Fruit fly (Drosophila melanogaster) whole organism, prepupa: ENCODE data around the gene CG6733.

Source experiments
- CG10631 ChIP-seq: fragments of 200-800 bp; sonication (Bioruptor generic); optimal IDR thresholded peaks from 2 replicates; lab custom pipeline; 2016; ENCODE audit warnings: missing biosample characterization, missing genetic modification characterization
- CG10669 ChIP-seq: fragments of 200-800 bp; sonication (Bioruptor generic); optimal IDR thresholded peaks from 3 replicates; lab custom pipeline; 2018; ENCODE audit warnings: missing biosample characterization, mild to moderate bottlenecking, missing genetic modification characterization, moderate library complexity
- CG11762 ChIP-seq: fragments of 200-800 bp; sonication (Bioruptor generic); optimal IDR thresholded peaks from 3 replicates; lab custom pipeline; 2016; ENCODE audit warnings: missing biosample characterization, missing genetic modification characterization; ENCODE audit not compliant: insufficient read depth
- CG15336 ChIP-seq: fragments of 200-800 bp; sonication (Bioruptor generic); IDR thresholded peaks from 2 replicates; pipeline ENCODE4 v1.3.6; 2022; ENCODE audit warnings: missing biosample characterization, missing genetic modification characterization
- CG16779 ChIP-seq: fragments of 200-800 bp; sonication (Bioruptor generic); optimal IDR thresholded peaks from 3 replicates; lab custom pipeline; 2017; ENCODE audit warnings: missing biosample characterization, mild to moderate bottlenecking, missing genetic modification characterization
- CG3032 ChIP-seq: fragments of 200-800 bp; optimal IDR thresholded peaks from 2 replicates; lab custom pipeline; 2019; ENCODE audit warnings: missing biosample characterization, mild to moderate bottlenecking, missing genetic modification characterization, moderate library complexity
- CG31627 ChIP-seq: fragments of 200-800 bp; sonication (Bioruptor generic); optimal IDR thresholded peaks from 3 replicates; lab custom pipeline; 2016; ENCODE audit warnings: missing biosample characterization, missing genetic modification characterization
- CG32006 ChIP-seq: fragments of 200-800 bp; sonication (Bioruptor generic); optimal IDR thresholded peaks from 3 replicates; lab custom pipeline; 2017; ENCODE audit warnings: missing biosample characterization, mild to moderate bottlenecking, missing genetic modification characterization
- CG34406 ChIP-seq: fragments of 200-800 bp; sonication (Bioruptor generic); optimal IDR thresholded peaks from 3 replicates; lab custom pipeline; 2016; ENCODE audit warnings: missing biosample characterization, missing genetic modification characterization
- CG3919 ChIP-seq: fragments of 200-800 bp; sonication (Bioruptor generic); optimal IDR thresholded peaks from 3 replicates; lab custom pipeline; 2016; ENCODE audit warnings: missing biosample characterization, missing genetic modification characterization
- CG4318 ChIP-seq: fragments of 200-800 bp; sonication (Bioruptor generic); optimal IDR thresholded peaks from 3 replicates; lab custom pipeline; 2017; ENCODE audit warnings: missing biosample characterization, mild to moderate bottlenecking, missing genetic modification characterization
- CG6163 ChIP-seq: fragments of 200-800 bp; sonication (Bioruptor generic); IDR thresholded peaks from 3 replicates; pipeline ENCODE4 v1.3.6; 2022; ENCODE audit warnings: missing biosample characterization, missing genetic modification characterization
- CG6808 ChIP-seq: fragments of 200-800 bp; sonication (Bioruptor generic); optimal IDR thresholded peaks from 3 replicates; lab custom pipeline; 2017; ENCODE audit warnings: missing biosample characterization, missing genetic modification characterization, mild to moderate bottlenecking, moderate library complexity, missing genetic modification reagents
- CG8319 ChIP-seq: fragments of 200-800 bp; sonication (Bioruptor generic); optimal IDR thresholded peaks from 3 replicates; lab custom pipeline; 2016; ENCODE audit warnings: missing biosample characterization, missing genetic modification characterization
- CG8632 ChIP-seq: fragments of 200-800 bp; sonication (Bioruptor generic); optimal IDR thresholded peaks from 3 replicates; lab custom pipeline; 2016; ENCODE audit warnings: missing biosample characterization, missing genetic modification characterization
- CG9139 ChIP-seq: fragments of 200-800 bp; sonication (Bioruptor generic); optimal IDR thresholded peaks from 3 replicates; lab custom pipeline; 2017; ENCODE audit warnings: missing biosample characterization, mild to moderate bottlenecking, missing genetic modification characterization
- Eip75B ChIP-seq: fragments of 200-800 bp; sonication (Bioruptor generic); optimal IDR thresholded peaks from 3 replicates; lab custom pipeline; 2016; ENCODE audit warnings: missing biosample characterization, missing genetic modification characterization
- Eip78C ChIP-seq: fragments of 200-800 bp; sonication (Bioruptor generic); peaks from one replicate; lab custom pipeline; 2016; ENCODE audit warnings: missing biosample characterization, missing genetic modification characterization
- Eip93F ChIP-seq: fragments of 200-800 bp; sonication (Bioruptor generic); optimal IDR thresholded peaks from 2 replicates; lab custom pipeline; 2016; ENCODE audit warnings: missing biosample characterization, mild to moderate bottlenecking, missing genetic modification characterization
- Gug ChIP-seq: fragments of 200-800 bp; sonication (Bioruptor generic); IDR thresholded peaks from 2 replicates; pipeline ENCODE4 v1.3.6; 2022; ENCODE audit warnings: missing biosample characterization, missing genetic modification characterization
- Hr38 ChIP-seq: sonication (Bioruptor generic); optimal IDR thresholded peaks from 2 replicates; lab custom pipeline; 2016; ENCODE audit warnings: missing biosample characterization, missing genetic modification characterization
- Hr39 ChIP-seq: fragments of 200-800 bp; sonication (Bioruptor generic); optimal IDR thresholded peaks from 2 replicates; lab custom pipeline; 2016; ENCODE audit warnings: missing biosample characterization, missing genetic modification characterization
- Hr4 ChIP-seq: fragments of 200-800 bp; sonication (Bioruptor generic); optimal IDR thresholded peaks from 3 replicates; lab custom pipeline; 2016; ENCODE audit warnings: missing biosample characterization, missing genetic modification characterization
- Lpt ChIP-seq: fragments of 200-800 bp; sonication (Bioruptor generic); optimal IDR thresholded peaks from 3 replicates; lab custom pipeline; 2016; ENCODE audit warnings: missing biosample characterization, missing genetic modification characterization
- Smox ChIP-seq: fragments of 200-800 bp; sonication (Bioruptor generic); optimal IDR thresholded peaks from 3 replicates; lab custom pipeline; 2016; ENCODE audit warnings: missing biosample characterization, missing genetic modification characterization
- Sox102F ChIP-seq: fragments of 200-800 bp; sonication (Bioruptor generic); optimal IDR thresholded peaks from 2 replicates; lab custom pipeline; 2016; ENCODE audit warnings: missing biosample characterization, mild to moderate bottlenecking, missing genetic modification characterization
- Sox14 ChIP-seq: fragments of 200-800 bp; sonication (Bioruptor generic); optimal IDR thresholded peaks from 3 replicates; lab custom pipeline; 2016; ENCODE audit warnings: missing biosample characterization, missing genetic modification characterization
- Sox15 ChIP-seq: fragments of 200-800 bp; sonication (Bioruptor generic); optimal IDR thresholded peaks from 3 replicates; lab custom pipeline; 2016; ENCODE audit warnings: missing biosample characterization, missing genetic modification characterization
- achi ChIP-seq: fragments of 200-800 bp; sonication (Bioruptor generic); optimal IDR thresholded peaks from 3 replicates; lab custom pipeline; 2016; ENCODE audit warnings: missing biosample characterization, missing genetic modification characterization
- acj6 ChIP-seq: fragments of 200-800 bp; sonication (Bioruptor generic); optimal IDR thresholded peaks from 3 replicates; lab custom pipeline; 2016; ENCODE audit warnings: missing biosample characterization, missing genetic modification characterization
- cyc ChIP-seq: fragments of 200-800 bp; sonication (Bioruptor generic); optimal IDR thresholded peaks from 3 replicates; lab custom pipeline; 2016; ENCODE audit warnings: missing biosample characterization, missing genetic modification characterization
- dac ChIP-seq: fragments of 200-800 bp; sonication (Bioruptor generic); optimal IDR thresholded peaks from 2 replicates; lab custom pipeline; 2017; ENCODE audit warnings: missing biosample characterization, mild to moderate bottlenecking, missing genetic modification characterization
- dsx ChIP-seq: fragments of 200-800 bp; optimal IDR thresholded peaks from 3 replicates; lab custom pipeline; 2019; ENCODE audit warnings: missing biosample characterization, mild to moderate bottlenecking, missing genetic modification characterization, moderate library complexity; ENCODE audit not compliant: poor library complexity, severe bottlenecking
- eg ChIP-seq: fragments of 200-800 bp; sonication (Bioruptor generic); IDR thresholded peaks from 3 replicates; pipeline ENCODE4 v1.3.6; 2022; ENCODE audit warnings: missing biosample characterization, missing genetic modification characterization
- esn ChIP-seq: fragments of 200-800 bp; sonication (Bioruptor generic); optimal IDR thresholded peaks from 2 replicates; lab custom pipeline; 2016; ENCODE audit warnings: missing biosample characterization, mild to moderate bottlenecking, missing genetic modification characterization, moderate library complexity
- fd85E ChIP-seq: fragments of 200-800 bp; sonication (Bioruptor generic); optimal IDR thresholded peaks from 3 replicates; lab custom pipeline; 2016; ENCODE audit warnings: missing biosample characterization, missing genetic modification characterization
- fkh ChIP-seq: fragments of 200-800 bp; sonication (Bioruptor generic); optimal IDR thresholded peaks from 3 replicates; lab custom pipeline; 2017; ENCODE audit warnings: missing biosample characterization, mild to moderate bottlenecking, missing genetic modification characterization, moderate library complexity
- lz ChIP-seq: fragments of 200-800 bp; sonication (Bioruptor generic); optimal IDR thresholded peaks from 3 replicates; lab custom pipeline; 2016; ENCODE audit warnings: missing biosample characterization, missing genetic modification characterization
- net ChIP-seq: fragments of 200-800 bp; sonication (Bioruptor generic); optimal IDR thresholded peaks from 3 replicates; lab custom pipeline; 2016; ENCODE audit warnings: missing biosample characterization, missing genetic modification characterization
- pdm3 ChIP-seq: fragments of 200-800 bp; sonication (Bioruptor generic); optimal IDR thresholded peaks from 3 replicates; lab custom pipeline; 2016; ENCODE audit warnings: missing biosample characterization, missing genetic modification characterization
- salr ChIP-seq, 2 experiments: fragments of 200-800 bp; sonication (Bioruptor generic); optimal IDR thresholded peaks; 3 replicates each; lab custom pipeline; 2016 to 2018; ENCODE audit warnings: missing biosample characterization in 2 of 2, missing genetic modification characterization in 2 of 2, mild to moderate bottlenecking in 1 of 2
- svp ChIP-seq: fragments of 200-800 bp; sonication (Bioruptor generic); peaks from one replicate; lab custom pipeline; 2016; ENCODE audit warnings: missing biosample characterization, missing genetic modification characterization
- vri ChIP-seq: fragments of 200-800 bp; sonication (Bioruptor generic); optimal IDR thresholded peaks from 3 replicates; lab custom pipeline; 2016; ENCODE audit warnings: missing biosample characterization, mild to moderate bottlenecking, missing genetic modification characterization

The CG6733 gene

DNA sequence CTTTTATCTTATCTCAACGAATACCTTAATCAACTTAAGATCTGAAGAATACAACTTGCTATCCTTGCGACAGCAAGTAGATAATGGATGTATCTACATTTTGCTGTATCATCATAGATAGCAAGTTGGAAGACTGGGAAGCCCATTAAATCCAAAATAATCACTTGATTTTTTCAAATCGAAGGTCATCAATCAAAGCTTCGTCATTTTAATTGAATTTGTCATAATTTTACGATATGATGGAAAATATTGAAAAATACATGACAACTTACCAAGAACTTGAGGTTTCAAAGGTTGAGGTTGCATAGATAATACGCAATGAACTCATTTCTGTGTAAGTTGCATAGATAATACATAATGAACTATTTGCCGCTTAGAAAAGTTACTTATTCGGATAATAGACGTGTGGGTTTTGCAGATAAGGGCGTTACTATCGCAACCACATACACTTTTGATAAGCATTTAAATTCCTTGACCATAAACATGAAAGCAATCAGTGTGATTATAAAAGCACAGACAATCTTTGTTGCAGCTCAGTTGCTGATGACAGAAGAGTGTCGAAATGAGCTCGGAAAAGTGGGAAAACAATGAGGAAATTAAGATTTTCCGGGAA, at the start of gene CG6733:
TSS of gene CG6733 (plus strand) at position 532 of the 613 bp plus-strand sequence.
- no peak for TF ChIP-seq CG8319 (GFP tag; lab: Kevin White, UChicago)
- no peak for TF ChIP-seq CG9139 (GFP tag; lab: Kevin White, UChicago)
- TF ChIP-seq fkh: no peak
- TF ChIP-seq Eip78C (GFP tag; lab: Kevin White, UChicago): no peak
- no peak for TF ChIP-seq Sox15
- TF ChIP-seq eg: no peak
- TF ChIP-seq esn (GFP tag; lab: Kevin White, UChicago): no peak
- no peak for TF ChIP-seq CG11762
- TF ChIP-seq dac (GFP tag; lab: Kevin White, UChicago): no peak
- no peak for TF ChIP-seq salr (GFP tag; optimal IDR thresholded peaks at IDR 0.05; lab: Kevin White, UChicago)
- no peak for TF ChIP-seq Lpt (GFP tag; lab: Kevin White, UChicago)
- TF ChIP-seq pdm3 (GFP tag; lab: Kevin White, UChicago): no peak
- no peak for TF ChIP-seq CG31627 (GFP tag; lab: Kevin White, UChicago)
- no peak for TF ChIP-seq cyc (GFP tag; lab: Kevin White, UChicago)
- no peak for TF ChIP-seq net (GFP tag; lab: Kevin White, UChicago)
- TF ChIP-seq acj6 (GFP tag; lab: Kevin White, UChicago): no peak
- no peak for TF ChIP-seq Hr38 (GFP tag; lab: Kevin White, UChicago)
- TF ChIP-seq CG32006 (GFP tag; lab: Kevin White, UChicago): no peak
- TF ChIP-seq, all 60 proteins: peak for 0

DNA sequence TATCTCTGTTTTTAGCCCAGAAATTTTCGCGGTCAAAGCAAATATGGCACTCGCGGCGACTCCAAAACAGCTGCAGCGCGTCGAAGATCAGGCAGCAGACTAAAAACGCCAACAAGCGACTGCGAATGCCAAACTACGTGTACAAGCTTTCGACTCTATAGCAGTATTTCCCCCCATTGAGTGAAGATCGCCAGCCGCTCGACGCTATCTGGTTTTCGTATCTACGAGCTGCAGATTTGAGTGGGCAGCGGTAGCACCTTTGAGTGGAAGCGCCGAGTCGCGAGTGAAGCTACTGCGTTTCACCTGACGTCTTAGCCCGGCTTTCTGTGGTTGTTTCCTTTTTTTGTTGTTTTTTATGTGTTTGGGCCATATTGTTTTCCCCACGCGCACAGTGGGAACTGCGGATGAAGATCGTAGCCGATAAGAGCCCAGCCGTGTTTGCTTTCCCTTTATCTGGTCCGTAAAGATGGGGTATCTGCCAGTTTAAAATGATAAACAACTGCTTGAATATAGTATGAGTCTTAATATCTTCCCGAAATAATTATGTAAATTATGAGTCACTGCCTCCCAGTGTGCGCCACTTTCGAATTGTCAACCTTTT, 49.3 kb upstream of the CG6733 start, which contains the start of gene CG17121:
TSS of gene CG17121 (minus strand) at position 126 of the 601 bp plus-strand sequence.
- TF ChIP-seq CG6163 (GFP tag; lab: Robert Waterston, UW) (peak; percentile 64), svp (GFP tag; lab: Kevin White, UChicago) (no peak)

DNA sequence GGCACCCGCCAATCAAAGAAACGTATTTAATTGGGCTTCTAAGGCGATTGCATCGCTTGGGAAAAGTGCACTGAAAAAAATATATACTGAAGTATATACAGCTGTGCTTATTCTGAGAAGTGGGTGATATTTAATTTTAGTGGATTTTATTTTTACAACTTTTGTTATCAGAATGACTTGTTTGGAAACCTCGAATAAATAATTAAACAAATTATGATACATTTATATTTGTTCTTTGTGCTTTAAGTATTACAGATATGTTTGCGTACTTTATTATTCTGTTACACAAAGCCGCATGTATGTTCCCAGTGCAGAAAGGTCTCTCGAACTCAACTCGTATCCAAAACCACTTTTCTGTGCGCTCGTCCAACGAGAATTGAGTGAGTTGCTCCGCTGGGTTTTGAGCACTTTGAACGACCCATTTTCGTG, 48.8 kb upstream of the CG6733 start:
- peak; percentile 87 for TF ChIP-seq CG10631
- peak; percentile 72 for TF ChIP-seq dac (GFP tag; lab: Kevin White, UChicago)
- peak; percentile 85 for TF ChIP-seq Smox (GFP tag; lab: Kevin White, UChicago)
- TF ChIP-seq CG16779: peak; percentile 36
- peak; percentile 87 for TF ChIP-seq CG4318 (GFP tag; lab: Kevin White, UChicago)
- TF ChIP-seq acj6 (GFP tag; lab: Kevin White, UChicago): peak; percentile 85
- no peak for TF ChIP-seq fd85E (GFP tag; lab: Kevin White, UChicago)
- TF ChIP-seq lz (GFP tag; lab: Kevin White, UChicago): peak; percentile 88
- peak; percentile 98 for TF ChIP-seq Eip78C (GFP tag; lab: Kevin White, UChicago)
- TF ChIP-seq CG34406 (GFP tag; lab: Kevin White, UChicago): peak; percentile 91
- peak; percentile 86 for TF ChIP-seq eg
- peak; percentile 87 for TF ChIP-seq CG3032 (tag; lab: Kevin White, UChicago)
- TF ChIP-seq CG9139 (GFP tag; lab: Kevin White, UChicago): peak; percentile 64
- TF ChIP-seq CG6163 (GFP tag; lab: Robert Waterston, UW): peak; percentile 68; the same call in 2 of the 3 replicates
- TF ChIP-seq CG3919 (GFP tag; lab: Kevin White, UChicago): peak; percentile 88
- TF ChIP-seq CG11762: peak; percentile 79
- TF ChIP-seq CG32006 (GFP tag; lab: Kevin White, UChicago): peak; percentile 96
- TF ChIP-seq pdm3 (GFP tag; lab: Kevin White, UChicago): peak; percentile 89
- TF ChIP-seq CG15336 (GFP tag; lab: Robert Waterston, UW): peak; percentile 91
- TF ChIP-seq CG10669: peak; percentile 79
- peak; percentile 22 to 92 for TF ChIP-seq salr (GFP tag; optimal IDR thresholded peaks at IDR 0.05; lab: Kevin White, UChicago)
- TF ChIP-seq Sox14: peak; percentile 87
- TF ChIP-seq CG8319 (GFP tag; lab: Kevin White, UChicago): peak; percentile 67
- TF ChIP-seq Eip93F (GFP tag; lab: Kevin White, UChicago): peak; percentile 0
- TF ChIP-seq Hr39: peak; percentile 79
- TF ChIP-seq esn (GFP tag; lab: Kevin White, UChicago): peak; percentile 94
- peak; percentile 69 for TF ChIP-seq dsx (GFP tag; lab: Kevin White, UChicago)
- peak; percentile 87 for TF ChIP-seq Eip75B (GFP tag; lab: Kevin White, UChicago)
- TF ChIP-seq cyc (GFP tag; lab: Kevin White, UChicago): peak; percentile 83
- peak; percentile 96 for TF ChIP-seq svp (GFP tag; lab: Kevin White, UChicago)
- TF ChIP-seq Gug (GFP tag; lab: Robert Waterston, UW): peak; percentile 77
- peak; percentile 81 for TF ChIP-seq net (GFP tag; lab: Kevin White, UChicago)
- TF ChIP-seq vri (GFP tag; lab: Kevin White, UChicago): peak; percentile 63
- peak; percentile 74 for TF ChIP-seq Sox102F
- peak; percentile 91 for TF ChIP-seq Hr4
- TF ChIP-seq fkh: peak; percentile 67
- TF ChIP-seq CG8632 (GFP tag; lab: Kevin White, UChicago): peak; percentile 85
- TF ChIP-seq achi (GFP tag; lab: Kevin White, UChicago): peak; percentile 89
- TF ChIP-seq CG31627 (GFP tag; lab: Kevin White, UChicago): peak; percentile 85
- TF ChIP-seq CG6808: peak; percentile 83
